Fruit fly (Drosophila melanogaster) whole organism, embryonic: ENCODE data around the gene CG31817.

Source experiments
- Aef1 ChIP-seq: fragments of 200-800 bp; sonication (Bioruptor generic); IDR thresholded peaks from 3 replicates; pipeline ENCODE4 v1.3.6; 2022; ENCODE audit warnings: missing biosample characterization, missing genetic modification characterization
- Antp ChIP-seq: fragments of 200-800 bp; sonication (Bioruptor generic); optimal IDR thresholded peaks from 3 replicates; lab custom pipeline; 2016; ENCODE audit warnings: missing biosample characterization, missing genetic modification characterization
- Asciz ChIP-seq: fragments of 200-800 bp; sonication (Bioruptor generic); optimal IDR thresholded peaks from 2 replicates; lab custom pipeline; 2017; ENCODE audit warnings: missing biosample characterization, mild to moderate bottlenecking, missing genetic modification characterization, missing genetic modification reagents
- CG10979 ChIP-seq: fragments of 200-800 bp; sonication (Bioruptor generic); optimal IDR thresholded peaks from 2 replicates; lab custom pipeline; 2018; ENCODE audit warnings: missing biosample characterization, mild to moderate bottlenecking, missing genetic modification characterization, moderate library complexity
- CG11456 ChIP-seq: fragments of 200-800 bp; sonication (Bioruptor generic); IDR thresholded peaks from 3 replicates; pipeline ENCODE4 v1.3.6; 2022; ENCODE audit warnings: missing biosample characterization, missing genetic modification characterization
- CG11504 ChIP-seq: fragments of 200-800 bp; sonication (Bioruptor generic); optimal IDR thresholded peaks from 3 replicates; lab custom pipeline; 2019; ENCODE audit warnings: missing biosample characterization, mild to moderate bottlenecking, missing genetic modification characterization, moderate library complexity
- CG11723 ChIP-seq: fragments of 200-800 bp; sonication (Bioruptor generic); optimal IDR thresholded peaks from 2 replicates; lab custom pipeline; 2017; ENCODE audit warnings: missing biosample characterization, mild to moderate bottlenecking, missing genetic modification characterization
- CG13287 ChIP-seq: fragments of 200-800 bp; sonication (Bioruptor generic); IDR thresholded peaks from 2 replicates; pipeline ENCODE4 v1.3.6; 2022; ENCODE audit warnings: missing biosample characterization, missing genetic modification characterization; ENCODE audit not compliant: partially characterized antibody
- CG15073 ChIP-seq: fragments of 200-800 bp; sonication (Bioruptor generic); optimal IDR thresholded peaks from 2 replicates; lab custom pipeline; 2016; ENCODE audit warnings: missing biosample characterization, missing genetic modification characterization
- CG17612 ChIP-seq: fragments of 200-800 bp; sonication (Bioruptor generic); IDR thresholded peaks from 2 replicates; pipeline ENCODE4 v1.3.6; 2022; ENCODE audit warnings: missing biosample characterization, missing genetic modification characterization
- CG1792 ChIP-seq: fragments of 200-800 bp; sonication (Bioruptor generic); optimal IDR thresholded peaks from 2 replicates; lab custom pipeline; 2016; ENCODE audit warnings: missing biosample characterization, missing genetic modification characterization
- CG18262 ChIP-seq: fragments of 200-800 bp; optimal IDR thresholded peaks from 3 replicates; lab custom pipeline; 2019; ENCODE audit warnings: missing biosample characterization, mild to moderate bottlenecking, missing genetic modification characterization, moderate library complexity
- CG3407 ChIP-seq: fragments of 200-800 bp; sonication (Bioruptor generic); optimal IDR thresholded peaks from 2 replicates; lab custom pipeline; 2018; ENCODE audit warnings: missing biosample characterization, mild to moderate bottlenecking, missing genetic modification characterization
- CG4328 ChIP-seq: fragments of 200-800 bp; sonication (Bioruptor generic); optimal IDR thresholded peaks from 3 replicates; lab custom pipeline; 2017; ENCODE audit warnings: missing biosample characterization, missing genetic modification reagents, missing genetic modification characterization
- CG4617 ChIP-seq: fragments of 200-800 bp; sonication (Bioruptor generic); optimal IDR thresholded peaks from 3 replicates; lab custom pipeline; 2016; ENCODE audit warnings: missing biosample characterization, missing genetic modification characterization, borderline replicate concordance
- CG7839 ChIP-seq: fragments of 200-800 bp; sonication (Bioruptor generic); optimal IDR thresholded peaks from 3 replicates; lab custom pipeline; 2018; ENCODE audit warnings: missing biosample characterization, mild to moderate bottlenecking, missing genetic modification characterization, moderate library complexity
- CG8924 ChIP-seq: fragments of 200-800 bp; optimal IDR thresholded peaks from 3 replicates; lab custom pipeline; 2019; ENCODE audit warnings: missing biosample characterization, mild to moderate bottlenecking, missing genetic modification characterization, moderate library complexity
- CG9817 ChIP-seq: fragments of 200-800 bp; sonication (Bioruptor generic); optimal IDR thresholded peaks from 2 replicates; lab custom pipeline; 2018; ENCODE audit warnings: missing biosample characterization, mild to moderate bottlenecking, missing genetic modification characterization, moderate library complexity
- CoRest ChIP-seq: fragments of 200-800 bp; sonication (Bioruptor generic); optimal IDR thresholded peaks from 3 replicates; lab custom pipeline; 2018; ENCODE audit warnings: missing biosample characterization, mild to moderate bottlenecking, missing genetic modification characterization, moderate library complexity
- H2.0 ChIP-seq: fragments of 200-800 bp; sonication (Bioruptor generic); IDR thresholded peaks from 2 replicates; pipeline ENCODE4 v1.3.6; 2022; ENCODE audit warnings: missing biosample characterization, missing genetic modification characterization
- HLH3B ChIP-seq: fragments of 200-800 bp; sonication (Bioruptor generic); IDR thresholded peaks from 2 replicates; pipeline ENCODE4 v1.3.6; 2022; ENCODE audit warnings: missing biosample characterization, missing genetic modification characterization
- HLHmδ ChIP-seq: fragments of 200-800 bp; sonication (Bioruptor generic); optimal IDR thresholded peaks from 2 replicates; lab custom pipeline; 2018; ENCODE audit warnings: missing biosample characterization, mild to moderate bottlenecking, missing genetic modification characterization, moderate library complexity
- Hr78 ChIP-seq, 2 experiments: fragments of 200-800 bp in 1 of 2; fragments of >200 bp in 1 of 2; sonication (Bioruptor generic) in 1 of 2; optimal IDR thresholded peaks; 2 replicates each; lab custom pipeline; 2017 to 2019; ENCODE audit warnings: missing biosample characterization in 2 of 2, missing genetic modification characterization in 2 of 2, mild to moderate bottlenecking in 1 of 2, moderate library complexity in 1 of 2
- MTF-1 ChIP-seq: fragments of 200-800 bp; sonication (Bioruptor generic); optimal IDR thresholded peaks from 2 replicates; lab custom pipeline; 2018; ENCODE audit warnings: missing biosample characterization, mild to moderate bottlenecking, missing genetic modification characterization, borderline replicate concordance
- Mad ChIP-seq: fragments of 200-800 bp; sonication (Bioruptor generic); optimal IDR thresholded peaks from 2 replicates; lab custom pipeline; 2016; ENCODE audit warnings: missing biosample characterization, missing genetic modification characterization
- Med ChIP-seq: fragments of 200-800 bp; sonication (Bioruptor generic); peaks from one replicate; lab custom pipeline; 2016; ENCODE audit warnings: missing biosample characterization, missing genetic modification characterization, mild to moderate bottlenecking, inconsistent platforms, moderate library complexity
- Oaz ChIP-seq: fragments of 200-800 bp; sonication (Bioruptor generic); IDR thresholded peaks from 2 replicates; pipeline ENCODE4 v1.3.6; 2022; ENCODE audit warnings: missing biosample characterization, missing genetic modification characterization
- Ravus ChIP-seq: fragments of 200-800 bp; sonication (Bioruptor generic); IDR thresholded peaks from 2 replicates; pipeline ENCODE4 v1.3.6; 2022; ENCODE audit warnings: missing biosample characterization, missing genetic modification characterization
- Sry-β ChIP-seq: fragments of 200-800 bp; sonication (Bioruptor generic); optimal IDR thresholded peaks from 2 replicates; lab custom pipeline; 2018; ENCODE audit warnings: missing biosample characterization, mild to moderate bottlenecking, missing genetic modification characterization, moderate library complexity
- Ssrp ChIP-seq: fragments of 200-800 bp; sonication (Bioruptor generic); optimal IDR thresholded peaks from 2 replicates; lab custom pipeline; 2018; ENCODE audit warnings: missing biosample characterization, mild to moderate bottlenecking, missing genetic modification characterization, moderate library complexity
- az2 ChIP-seq: fragments of 200-800 bp; sonication (Bioruptor generic); optimal IDR thresholded peaks from 3 replicates; lab custom pipeline; 2016; ENCODE audit warnings: missing biosample characterization, missing genetic modification characterization
- corto ChIP-seq: fragments of 200-800 bp; sonication (Bioruptor generic); optimal IDR thresholded peaks from 2 replicates; lab custom pipeline; 2016; ENCODE audit warnings: missing biosample characterization, mild to moderate bottlenecking, missing genetic modification characterization, moderate library complexity
- crp ChIP-seq, 2 experiments: fragments of 200-800 bp; sonication (Bioruptor generic); optimal IDR thresholded peaks; 2 replicates in 1 of 2; 3 replicates in 1 of 2; lab custom pipeline; 2017; ENCODE audit warnings: missing biosample characterization in 2 of 2, missing genetic modification characterization in 2 of 2, mild to moderate bottlenecking in 1 of 2, moderate library complexity in 1 of 2
- disco-r ChIP-seq: fragments of 200-800 bp; sonication (Bioruptor generic); optimal IDR thresholded peaks from 2 replicates; lab custom pipeline; 2016; ENCODE audit warnings: missing biosample characterization, missing genetic modification characterization
- dmrt99B ChIP-seq: fragments of 200-800 bp; sonication (Bioruptor generic); optimal IDR thresholded peaks from 2 replicates; lab custom pipeline; 2018; ENCODE audit warnings: missing biosample characterization, mild to moderate bottlenecking, missing genetic modification characterization, moderate library complexity
- dysf ChIP-seq: fragments of 200-800 bp; sonication (Bioruptor generic); IDR thresholded peaks from 3 replicates; pipeline ENCODE4 v1.3.6; 2022; ENCODE audit warnings: missing biosample characterization, missing genetic modification characterization
- emc ChIP-seq: fragments of 200-800 bp; sonication (Bioruptor generic); optimal IDR thresholded peaks from 2 replicates; lab custom pipeline; 2016; ENCODE audit warnings: missing biosample characterization, missing genetic modification characterization
- gem ChIP-seq: fragments of 200-800 bp; sonication (Bioruptor generic); optimal IDR thresholded peaks from 2 replicates; lab custom pipeline; 2019; ENCODE audit warnings: missing biosample characterization, mild to moderate bottlenecking, missing genetic modification characterization, moderate library complexity
- kni ChIP-seq: fragments of 200-800 bp; sonication (Bioruptor generic); optimal IDR thresholded peaks from 3 replicates; lab custom pipeline; 2017; ENCODE audit warnings: mild to moderate bottlenecking, missing biosample characterization, missing genetic modification reagents, missing genetic modification characterization
- nerfin-2 ChIP-seq: fragments of 200-800 bp; sonication (Bioruptor generic); IDR thresholded peaks from 2 replicates; pipeline ENCODE4 v1.3.6; 2022; ENCODE audit warnings: missing biosample characterization, missing genetic modification characterization; ENCODE audit not compliant: partially characterized antibody
- nmo ChIP-seq: fragments of 200-800 bp; sonication (Bioruptor generic); optimal IDR thresholded peaks from 2 replicates; lab custom pipeline; 2018; ENCODE audit warnings: missing biosample characterization, mild to moderate bottlenecking, missing genetic modification characterization, moderate library complexity
- rib ChIP-seq: fragments of 200-800 bp; sonication (Bioruptor generic); IDR thresholded peaks from 2 replicates; pipeline ENCODE4 v1.3.6; 2022; ENCODE audit warnings: missing biosample characterization, missing genetic modification characterization
- row ChIP-seq: fragments of 200-800 bp; sonication (Bioruptor generic); IDR thresholded peaks from 3 replicates; pipeline ENCODE4 v1.3.6; 2022; ENCODE audit warnings: missing biosample characterization, missing genetic modification characterization
- sd ChIP-seq: fragments of 200-800 bp; sonication (Bioruptor generic); optimal IDR thresholded peaks from 3 replicates; lab custom pipeline; 2018; ENCODE audit warnings: missing biosample characterization, mild to moderate bottlenecking, missing genetic modification characterization, moderate library complexity
- seq ChIP-seq: fragments of 200-800 bp; sonication (Bioruptor generic); IDR thresholded peaks from 2 replicates; pipeline ENCODE4 v1.3.6; 2022; ENCODE audit warnings: missing biosample characterization, missing genetic modification characterization
- stc ChIP-seq: fragments of 200-800 bp; sonication (Bioruptor generic); IDR thresholded peaks from 2 replicates; pipeline ENCODE4 v1.3.6; 2022; ENCODE audit warnings: missing biosample characterization, missing genetic modification characterization
- tna ChIP-seq: fragments of 200-800 bp; sonication (Bioruptor generic); IDR thresholded peaks from 2 replicates; pipeline ENCODE4 v1.3.6; 2022; ENCODE audit warnings: missing biosample characterization, missing genetic modification characterization; ENCODE audit not compliant: partially characterized antibody
- ttk ChIP-seq: fragments of 200-800 bp; sonication (Bioruptor generic); IDR thresholded peaks from 2 replicates; pipeline ENCODE4 v2.1.2; 2022; ENCODE audit warnings: missing biosample characterization, missing genetic modification characterization
- vvl ChIP-seq: fragments of 200-800 bp; sonication (Bioruptor generic); IDR thresholded peaks from 2 replicates; pipeline ENCODE4 v1.3.6; 2022; ENCODE audit warnings: missing biosample characterization, missing genetic modification characterization

Gene CG31817

dm6 chr2L:16281419-16282076, 56.1 kb downstream of the CG31817 start (continued):
- TF ChIP-seq dmrt99B = no peak
- TF ChIP-seq row (GFP tag; lab: Robert Waterston, UW) = 0 out of 3 replicates have a peak, but pooled peaks have one; percentile 20
- peak; percentile 42 for TF ChIP-seq gem (tag; lab: Kevin White, UChicago)
- peak; percentile 14; the same call in 1 of the 2 replicates for TF ChIP-seq rib (GFP tag; lab: Robert Waterston, UW)
- no peak for TF ChIP-seq CG9817 (tag; lab: Kevin White, UChicago)
- peak; percentile 26 for TF ChIP-seq Ssrp
- no peak for TF ChIP-seq CG1792 (GFP tag; lab: Kevin White, UChicago)
- peak; percentile 15 for TF ChIP-seq CG8924 (tag; lab: Kevin White, UChicago)
- no peak for TF ChIP-seq stc
- no peak for TF ChIP-seq CG4617 (GFP tag; lab: Kevin White, UChicago)
- TF ChIP-seq CG11504 = peak; percentile 16
- no peak for TF ChIP-seq Sry-β (GFP tag; lab: Kevin White, UChicago)
- no peak for TF ChIP-seq disco-r (GFP tag; lab: Kevin White, UChicago)
- no peak for TF ChIP-seq CG3407 (GFP tag; lab: Kevin White, UChicago)
- no peak for TF ChIP-seq nerfin-2 (GFP tag; lab: Robert Waterston, UW)
- TF ChIP-seq ttk (GFP tag; lab: Robert Waterston, UW) = no peak
- TF ChIP-seq H2.0 (GFP tag; lab: Robert Waterston, UW) = no peak
- TF ChIP-seq Hr78 (GFP tag; optimal IDR thresholded peaks at IDR 0.05; lab: Kevin White, UChicago) = no peak
- no peak for TF ChIP-seq CG11456 (GFP tag; lab: Robert Waterston, UW)
- TF ChIP-seq Asciz (GFP tag; lab: Kevin White, UChicago) = no peak
- no peak for TF ChIP-seq Mad (GFP tag; lab: Kevin White, UChicago)
- peak; percentile 46 for TF ChIP-seq Med (GFP tag; lab: Kevin White, UChicago)
- no peak for TF ChIP-seq CG15073
- TF ChIP-seq CoRest (tag; lab: Kevin White, UChicago) = peak; percentile 36
- TF ChIP-seq CG10979 (tag; lab: Kevin White, UChicago) = peak; percentile 11
- TF ChIP-seq Ravus (GFP tag; lab: Robert Waterston, UW) = no peak
- no peak for TF ChIP-seq Antp (GFP tag; lab: Kevin White, UChicago)
- TF ChIP-seq Oaz (GFP tag; lab: Robert Waterston, UW) = no peak
- TF ChIP-seq kni (GFP tag; lab: Kevin White, UChicago) = peak; percentile 19
- TF ChIP-seq corto (GFP tag; lab: Kevin White, UChicago) = no peak
- TF ChIP-seq HLH3B (GFP tag; lab: Robert Waterston, UW) = no peak
- peak; percentile 14 for TF ChIP-seq CG7839 (tag; lab: Kevin White, UChicago)
- TF ChIP-seq crp (GFP tag; optimal IDR thresholded peaks at IDR 0.05; lab: Kevin White, UChicago) = no peak
- no peak for TF ChIP-seq seq (GFP tag; lab: Robert Waterston, UW)
- TF ChIP-seq vvl (GFP tag; lab: Robert Waterston, UW) = peak; percentile 22; the same call in 1 of the 2 replicates
- no peak for TF ChIP-seq dysf (GFP tag; lab: Robert Waterston, UW)
- no peak for TF ChIP-seq Aef1 (GFP tag; lab: Robert Waterston, UW)
- TF ChIP-seq tna (GFP tag; lab: Robert Waterston, UW) = no peak
- TF ChIP-seq emc (GFP tag; lab: Kevin White, UChicago) = no peak
- TF ChIP-seq nmo (GFP tag; lab: Kevin White, UChicago) = peak; percentile 21
- no peak for TF ChIP-seq MTF-1 (GFP tag; lab: Kevin White, UChicago)
- TF ChIP-seq CG17612 = no peak
- no peak for TF ChIP-seq CG4328 (GFP tag; lab: Kevin White, UChicago)
- TF ChIP-seq CG11723 (GFP tag; lab: Kevin White, UChicago) = no peak
- peak; percentile 97 for TF ChIP-seq sd (tag; lab: Kevin White, UChicago)
- no peak for TF ChIP-seq CG13287 (GFP tag; lab: Robert Waterston, UW)
- TF ChIP-seq az2 (GFP tag; lab: Kevin White, UChicago) = no peak
- peak; percentile 39 for TF ChIP-seq CG18262 (tag; lab: Kevin White, UChicago)
- TF ChIP-seq HLHmδ (GFP tag; lab: Kevin White, UChicago) = peak; percentile 35
